Fruit fly (Drosophila melanogaster) whole organism, embryonic: ENCODE data around the gene Pis.
A peak's percentile ranks its signal among the peaks of the same experiment; 100 is the strongest.

ENCODE experiments used
- Blimp-1 ChIP-seq: fragments of 200-800 bp; sonication (Bioruptor generic); optimal IDR thresholded peaks from 3 replicates; lab custom pipeline; 2018; ENCODE audit warnings: missing biosample characterization, missing genetic modification characterization, mild to moderate bottlenecking, moderate library complexity, missing genetic modification reagents
- C15 ChIP-seq: fragments of 200-800 bp; sonication (Bioruptor generic); IDR thresholded peaks from 3 replicates; pipeline ENCODE4 v1.3.6; 2022; ENCODE audit warnings: missing biosample characterization, missing genetic modification characterization
- CG11398 ChIP-seq: fragments of 200-800 bp; sonication (Bioruptor generic); optimal IDR thresholded peaks from 2 replicates; lab custom pipeline; 2016; ENCODE audit warnings: missing biosample characterization, missing genetic modification characterization
- CG11456 ChIP-seq: fragments of 200-800 bp; sonication (Bioruptor generic); IDR thresholded peaks from 3 replicates; pipeline ENCODE4 v1.3.6; 2022; ENCODE audit warnings: missing biosample characterization, missing genetic modification characterization
- CG12942 ChIP-seq: fragments of 200-800 bp; sonication (Bioruptor generic); optimal IDR thresholded peaks from 3 replicates; lab custom pipeline; 2016; ENCODE audit warnings: missing biosample characterization, missing genetic modification characterization
- CG1529 ChIP-seq: fragments of 200-800 bp; sonication (Bioruptor generic); optimal IDR thresholded peaks from 3 replicates; lab custom pipeline; 2018; ENCODE audit warnings: missing biosample characterization, missing genetic modification characterization
- CG15601 ChIP-seq: fragments of 200-800 bp; sonication (Bioruptor generic); optimal IDR thresholded peaks from 3 replicates; lab custom pipeline; 2019; ENCODE audit warnings: missing biosample characterization, mild to moderate bottlenecking, missing genetic modification characterization, moderate library complexity
- CG17328 ChIP-seq: fragments of 200-800 bp; sonication (Bioruptor generic); IDR thresholded peaks from 2 replicates; pipeline ENCODE4 v1.3.6; 2022; ENCODE audit warnings: missing biosample characterization, missing genetic modification characterization
- CG18011 ChIP-seq: fragments of 200-800 bp; sonication (Bioruptor generic); optimal IDR thresholded peaks from 2 replicates; lab custom pipeline; 2017; ENCODE audit warnings: missing biosample characterization, missing genetic modification characterization, mild to moderate bottlenecking, moderate library complexity, missing genotype
- CG2120 ChIP-seq: fragments of 200-800 bp; sonication (Bioruptor generic); optimal IDR thresholded peaks from 3 replicates; lab custom pipeline; 2016; ENCODE audit warnings: missing biosample characterization, missing genetic modification characterization
- CG3065 ChIP-seq: fragments of 200-800 bp; sonication (Bioruptor generic); optimal IDR thresholded peaks from 2 replicates; lab custom pipeline; 2016; ENCODE audit warnings: missing biosample characterization, missing genetic modification characterization
- CG31441 ChIP-seq: fragments of 200-800 bp; sonication (Bioruptor generic); IDR thresholded peaks from 2 replicates; pipeline ENCODE4 v1.3.6; 2022; ENCODE audit warnings: missing biosample characterization, missing genetic modification characterization
- CG3281 ChIP-seq: fragments of 200-800 bp; sonication (Bioruptor generic); optimal IDR thresholded peaks from 3 replicates; lab custom pipeline; 2017; ENCODE audit warnings: missing biosample characterization, mild to moderate bottlenecking, missing genetic modification characterization
- CG42726 ChIP-seq: fragments of 200-800 bp; sonication (Bioruptor generic); IDR thresholded peaks from 2 replicates; pipeline ENCODE4 v1.3.6; 2022; ENCODE audit warnings: missing biosample characterization, missing genetic modification characterization; ENCODE audit not compliant: partially characterized antibody
- CG4820 ChIP-seq: fragments of 200-800 bp; sonication (Bioruptor generic); optimal IDR thresholded peaks from 3 replicates; lab custom pipeline; 2016; ENCODE audit warnings: missing biosample characterization, missing genetic modification characterization
- CG7372 ChIP-seq: fragments of 200-800 bp; sonication (Bioruptor generic); IDR thresholded peaks from 2 replicates; pipeline ENCODE4 v1.3.6; 2022; ENCODE audit warnings: missing biosample characterization, missing genetic modification characterization
- CG8388 ChIP-seq: fragments of 200-800 bp; sonication (Bioruptor generic); optimal IDR thresholded peaks from 2 replicates; lab custom pipeline; 2019; ENCODE audit warnings: missing biosample characterization, mild to moderate bottlenecking, missing genetic modification characterization, moderate library complexity
- CG9215 ChIP-seq: fragments of 200-800 bp; sonication (Bioruptor generic); IDR thresholded peaks from 2 replicates; pipeline ENCODE4 v1.3.6; 2022; ENCODE audit warnings: missing biosample characterization, missing genetic modification characterization
- CTCF ChIP-seq: fragments of 200-800 bp; sonication (Bioruptor generic); optimal IDR thresholded peaks from 2 replicates; lab custom pipeline; 2017; ENCODE audit warnings: missing biosample characterization, mild to moderate bottlenecking, missing genetic modification characterization, moderate library complexity
- Chrac-16 ChIP-seq: fragments of 200-800 bp; sonication (Bioruptor generic); optimal IDR thresholded peaks from 3 replicates; lab custom pipeline; 2016; ENCODE audit warnings: missing biosample characterization, missing genetic modification characterization
- Dad ChIP-seq: fragments of 200-800 bp; sonication (Bioruptor generic); optimal IDR thresholded peaks from 3 replicates; lab custom pipeline; 2016; ENCODE audit warnings: missing biosample characterization, missing genetic modification characterization
- Doc3 ChIP-seq: fragments of 200-800 bp; sonication (Bioruptor generic); IDR thresholded peaks from 3 replicates; pipeline ENCODE4 v1.3.6; 2022; ENCODE audit warnings: missing biosample characterization, missing genetic modification characterization; ENCODE audit not compliant: partially characterized antibody
- Fer1 ChIP-seq: fragments of 200-800 bp; sonication (Bioruptor generic); optimal IDR thresholded peaks from 2 replicates; lab custom pipeline; 2017; ENCODE audit warnings: missing biosample characterization, mild to moderate bottlenecking, missing genetic modification characterization
- Gug ChIP-seq: fragments of 200-800 bp; sonication (Bioruptor generic); IDR thresholded peaks from 4 replicates; pipeline ENCODE4 v1.3.6; 2022; ENCODE audit warnings: missing biosample characterization, missing genetic modification characterization
- Lpt ChIP-seq: fragments of >200 bp; optimal IDR thresholded peaks from 2 replicates; lab custom pipeline; 2018; ENCODE audit warnings: missing biosample characterization, missing genetic modification characterization
- Med ChIP-seq: fragments of 200-800 bp; sonication (Bioruptor generic); peaks from one replicate; lab custom pipeline; 2016; ENCODE audit warnings: missing biosample characterization, missing genetic modification characterization, mild to moderate bottlenecking, inconsistent platforms, moderate library complexity
- NFAT ChIP-seq: fragments of 200-800 bp; sonication (Bioruptor generic); IDR thresholded peaks from 2 replicates; pipeline ENCODE4 v1.3.6; 2022; ENCODE audit warnings: missing biosample characterization, missing genetic modification characterization
- NfI ChIP-seq: fragments of 200-800 bp; sonication (Bioruptor generic); optimal IDR thresholded peaks from 3 replicates; lab custom pipeline; 2018; ENCODE audit warnings: missing biosample characterization, mild to moderate bottlenecking, missing genetic modification characterization, moderate library complexity
- Side ChIP-seq: fragments of 200-800 bp; sonication (Bioruptor generic); optimal IDR thresholded peaks from 2 replicates; lab custom pipeline; 2016; ENCODE audit warnings: missing biosample characterization, missing genetic modification characterization
- Sox100B ChIP-seq: fragments of 200-800 bp; sonication (Bioruptor generic); optimal IDR thresholded peaks from 3 replicates; lab custom pipeline; 2018; ENCODE audit warnings: missing biosample characterization, mild to moderate bottlenecking, missing genetic modification characterization
- Sox102F ChIP-seq: fragments of 200-800 bp; sonication (Bioruptor generic); optimal IDR thresholded peaks from 2 replicates; lab custom pipeline; 2018; ENCODE audit warnings: missing biosample characterization, mild to moderate bottlenecking, missing genetic modification characterization, moderate library complexity
- abd-A ChIP-seq: fragments of 200-800 bp; sonication (Bioruptor generic); optimal IDR thresholded peaks from 3 replicates; lab custom pipeline; 2019; ENCODE audit warnings: missing biosample characterization, mild to moderate bottlenecking, missing genetic modification characterization, moderate library complexity
- bcd ChIP-seq: fragments of 200-800 bp; sonication (Bioruptor generic); optimal IDR thresholded peaks from 2 replicates; lab custom pipeline; 2017; ENCODE audit warnings: missing biosample characterization, mild to moderate bottlenecking, missing genetic modification characterization
- bowl ChIP-seq: fragments of 200-800 bp; sonication (Bioruptor generic); IDR thresholded peaks from 2 replicates; pipeline ENCODE4 v1.3.6; 2022; ENCODE audit warnings: missing biosample characterization, missing genetic modification characterization
- cad ChIP-seq: fragments of >200 bp; optimal IDR thresholded peaks from 2 replicates; lab custom pipeline; 2017; ENCODE audit warnings: missing biosample characterization, missing genetic modification characterization
- dan ChIP-seq: fragments of 200-800 bp; sonication (Bioruptor generic); IDR thresholded peaks from 2 replicates; pipeline ENCODE4 v1.3.6; 2022; ENCODE audit warnings: missing biosample characterization, missing genetic modification characterization
- lab ChIP-seq: fragments of 200-800 bp; sonication (Bioruptor generic); optimal IDR thresholded peaks from 3 replicates; lab custom pipeline; 2017; ENCODE audit warnings: missing biosample characterization, missing genetic modification characterization, mild to moderate bottlenecking, moderate library complexity, missing genetic modification reagents
- lov ChIP-seq, 2 experiments: fragments of 200-800 bp in 1 of 2; fragments of >200 bp in 1 of 2; sonication (Bioruptor generic) in 1 of 2; IDR thresholded peaks in 1 of 2; optimal IDR thresholded peaks in 1 of 2; 2 replicates in 1 of 2; 3 replicates in 1 of 2; pipeline versions ENCODE4 v1.3.6 to Lab custom; 2017 to 2022; ENCODE audit warnings: missing biosample characterization in 1 of 2, missing genetic modification characterization in 1 of 2
- nmo ChIP-seq: fragments of 200-800 bp; sonication (Bioruptor generic); optimal IDR thresholded peaks from 2 replicates; lab custom pipeline; 2018; ENCODE audit warnings: missing biosample characterization, mild to moderate bottlenecking, missing genetic modification characterization, moderate library complexity
- pb ChIP-seq: fragments of 200-800 bp; sonication (Bioruptor generic); optimal IDR thresholded peaks from 3 replicates; lab custom pipeline; 2016; ENCODE audit warnings: missing biosample characterization, missing genetic modification characterization
- psq ChIP-seq: fragments of 200-800 bp; sonication (Bioruptor generic); optimal IDR thresholded peaks from 2 replicates; lab custom pipeline; 2017; ENCODE audit warnings: missing biosample characterization, missing genetic modification characterization
- pum ChIP-seq: fragments of 200-800 bp; sonication (Bioruptor generic); optimal IDR thresholded peaks from 2 replicates; lab custom pipeline; 2016; ENCODE audit warnings: missing biosample characterization, missing genetic modification characterization
- repo ChIP-seq: fragments of 200-800 bp; sonication (Bioruptor generic); optimal IDR thresholded peaks from 2 replicates; lab custom pipeline; 2016; ENCODE audit warnings: missing biosample characterization, missing genetic modification characterization
- row ChIP-seq: fragments of 200-800 bp; sonication (Bioruptor generic); IDR thresholded peaks from 3 replicates; pipeline ENCODE4 v1.3.6; 2022; ENCODE audit warnings: missing biosample characterization, missing genetic modification characterization
- schlank ChIP-seq: fragments of 200-800 bp; sonication (Bioruptor generic); optimal IDR thresholded peaks from 2 replicates; lab custom pipeline; 2018; ENCODE audit warnings: missing biosample characterization, mild to moderate bottlenecking, missing genetic modification characterization
- scrt ChIP-seq: fragments of 200-800 bp; sonication (Bioruptor generic); optimal IDR thresholded peaks from 2 replicates; lab custom pipeline; 2018; ENCODE audit warnings: missing biosample characterization, mild to moderate bottlenecking, missing genetic modification characterization, moderate library complexity
- slou ChIP-seq: fragments of 200-800 bp; sonication (Bioruptor generic); optimal IDR thresholded peaks from 3 replicates; lab custom pipeline; 2016; ENCODE audit warnings: missing biosample characterization, missing genetic modification characterization
- tap ChIP-seq: fragments of 200-800 bp; optimal IDR thresholded peaks from 3 replicates; lab custom pipeline; 2019; ENCODE audit warnings: missing biosample characterization, mild to moderate bottlenecking, missing genetic modification characterization, moderate library complexity
- tup ChIP-seq: fragments of 200-800 bp; sonication (Bioruptor generic); optimal IDR thresholded peaks from 2 replicates; lab custom pipeline; 2016; ENCODE audit warnings: missing biosample characterization, mild to moderate bottlenecking, missing genetic modification characterization, moderate library complexity
- z ChIP-seq: fragments of 200-800 bp; sonication (Bioruptor generic); IDR thresholded peaks from 3 replicates; pipeline ENCODE4 v1.3.6; 2022; ENCODE audit warnings: missing biosample characterization, missing genetic modification characterization
- zen2 ChIP-seq: fragments of 200-800 bp; sonication (Bioruptor generic); IDR thresholded peaks from 3 replicates; pipeline ENCODE4 v1.3.6; 2022; ENCODE audit warnings: missing biosample characterization, missing genetic modification characterization; ENCODE audit not compliant: partially characterized antibody

Pis gene

DNA sequence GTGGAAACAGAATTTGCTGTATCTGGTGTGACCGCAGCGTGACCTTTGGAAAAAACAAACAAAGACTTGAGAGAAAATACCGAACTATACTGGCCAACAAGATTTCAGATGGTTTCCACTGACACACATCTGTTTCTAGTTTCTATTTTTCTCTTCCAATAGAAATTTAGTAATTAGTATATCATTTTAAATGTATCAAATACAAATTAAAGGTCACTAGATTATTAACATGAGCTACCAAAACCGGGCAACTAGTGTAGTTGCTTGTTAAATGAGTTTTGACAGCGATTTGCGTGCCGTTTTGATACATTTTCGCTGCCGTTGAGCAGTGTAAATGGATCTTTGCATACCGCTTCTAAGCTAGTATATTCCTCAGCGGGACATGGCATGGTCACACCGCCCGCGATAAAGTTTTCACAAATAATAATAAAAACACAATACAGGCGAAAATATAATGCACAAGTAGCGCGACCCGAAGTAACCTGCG is at the start of gene Pis, which contains the start of gene Hap40:
Pis (minus strand) TSS at position 51 of the 487 bp plus-strand sequence.
Hap40 (plus strand) TSS at position 406 of the 487 bp plus-strand sequence.
- TF ChIP-seq bcd, result peak; percentile 80
- peak; percentile 74 for TF ChIP-seq Chrac-16 (GFP tag; lab: Kevin White, UChicago)
- peak; percentile 55 for TF ChIP-seq CG12942
- peak; percentile 42 for TF ChIP-seq Fer1
- TF ChIP-seq CG4820 (GFP tag; lab: Kevin White, UChicago), result peak; percentile 57
- no peak for TF ChIP-seq abd-A (tag; lab: Kevin White, UChicago)
- TF ChIP-seq CG15601 (tag; lab: Kevin White, UChicago), result peak; percentile 90
- peak; percentile 49 for TF ChIP-seq pum
- peak; percentile 81 for TF ChIP-seq CG2120
- TF ChIP-seq C15, result no peak
- TF ChIP-seq Gug (GFP tag; lab: Robert Waterston, UW), result peak; percentile 83
- no peak for TF ChIP-seq bowl
- TF ChIP-seq CG8388 (GFP tag; lab: Kevin White, UChicago), result peak; percentile 56
- TF ChIP-seq CG18011 (GFP tag; lab: Kevin White, UChicago), result no peak
- peak; percentile 93 for TF ChIP-seq row
- TF ChIP-seq schlank, result peak; percentile 1
- no peak for TF ChIP-seq lab (GFP tag; lab: Kevin White, UChicago)
- peak; percentile 25 for TF ChIP-seq psq (GFP tag; lab: Kevin White, UChicago)
- TF ChIP-seq CG3281, result peak; percentile 62
- TF ChIP-seq Doc3 (GFP tag; lab: Robert Waterston, UW), result no peak
- 0 out of 2 replicates have a peak, but pooled peaks have one; percentile 39 for TF ChIP-seq CG17328 (GFP tag; lab: Robert Waterston, UW)
- no peak for TF ChIP-seq repo (GFP tag; lab: Kevin White, UChicago)
- TF ChIP-seq NFAT (GFP tag; lab: Robert Waterston, UW), result peak; percentile 66
- no peak for TF ChIP-seq zen2 (GFP tag; lab: Robert Waterston, UW)
- no peak for TF ChIP-seq Blimp-1 (GFP tag; lab: Kevin White, UChicago)
- TF ChIP-seq lov (optimal IDR thresholded peaks at IDR 0.05; lab: Kevin White, UChicago), result no peak
- no peak for TF ChIP-seq lov (GFP tag; IDR thresholded peaks at IDR 0.05; lab: Robert Waterston, UW)
- peak; percentile 35 for TF ChIP-seq CG1529 (GFP tag; lab: Kevin White, UChicago)
- peak; percentile 13 for TF ChIP-seq CTCF
- TF ChIP-seq CG7372 (GFP tag; lab: Robert Waterston, UW), result peak; percentile 49; the same call in 1 of the 2 replicates
- TF ChIP-seq tup (GFP tag; lab: Kevin White, UChicago), result no peak
- peak; percentile 17 for TF ChIP-seq CG3065
- TF ChIP-seq CG9215, result peak; percentile 82
- TF ChIP-seq Sox100B (GFP tag; lab: Kevin White, UChicago), result no peak
- TF ChIP-seq tap, result no peak
- no peak for TF ChIP-seq scrt (GFP tag; lab: Kevin White, UChicago)
- TF ChIP-seq CG31441 (GFP tag; lab: Robert Waterston, UW), result peak; percentile 75
- TF ChIP-seq CG11456 (GFP tag; lab: Robert Waterston, UW), result peak; percentile 71; the same call in 2 of the 3 replicates
- no peak for TF ChIP-seq Dad
- TF ChIP-seq nmo (GFP tag; lab: Kevin White, UChicago), result peak; percentile 88
- no peak for TF ChIP-seq CG42726
- TF ChIP-seq cad (GFP tag; lab: Kevin White, UChicago), result no peak
- TF ChIP-seq Med, result peak; percentile 87
- TF ChIP-seq dan, result no peak; the same call in 1 of the 2 replicates
- peak; percentile 25 for TF ChIP-seq slou (GFP tag; lab: Kevin White, UChicago)
- TF ChIP-seq z (GFP tag; lab: Robert Waterston, UW), result no peak
- no peak for TF ChIP-seq CG11398 (GFP tag; lab: Kevin White, UChicago)
- no peak for TF ChIP-seq Lpt (GFP tag; lab: Kevin White, UChicago)
- TF ChIP-seq NfI (GFP tag; lab: Kevin White, UChicago), result peak; percentile 72
- TF ChIP-seq pb (GFP tag; lab: Kevin White, UChicago), result no peak
- TF ChIP-seq Sox102F (GFP tag; lab: Kevin White, UChicago), result no peak
- no peak for TF ChIP-seq Side (GFP tag; lab: Kevin White, UChicago)
